Worm (Caenorhabditis elegans): Measurements from ENCODE around the gene Y54G2A.19.

Y54G2A.19 gene

ce11 chrIV:2864743-2865142 lies 29.8 kb downstream of the Y54G2A.19 start, which contains the start of gene Y54G2A.16:
Gene Y54G2A.16, minus strand, starts transcription at chrIV:2864843.
- TF ChIP-seq flt-1 (GFP tag; IDR thresholded peaks at IDR 0.05), result no peak
- TF ChIP-seq tab-1 (GFP tag; IDR thresholded peaks at IDR 0.05), result no peak
- no peak for TF ChIP-seq ztf-29 (GFP tag; IDR thresholded peaks at IDR 0.05)
- no peak for TF ChIP-seq klf-2 (GFP tag; conservative IDR thresholded peaks at IDR 0.05)
- TF ChIP-seq ztf-23 (GFP tag; IDR thresholded peaks at IDR 0.05), result no peak
- TF ChIP-seq cog-1 (tag; optimal IDR thresholded peaks at IDR 0.05), result no peak
- TF ChIP-seq ref-1 (GFP tag; conservative IDR thresholded peaks at IDR 0.05), result no peak
- TF ChIP-seq med-1 (GFP tag; optimal IDR thresholded peaks at IDR 0.05; ENCODE audit: insufficient read depth), result no peak
- TF ChIP-seq T22C8.4 (GFP tag; IDR thresholded peaks at IDR 0.05), result no peak

- no peak for TF ChIP-seq ref-1 (GFP tag; conservative IDR thresholded peaks at IDR 0.05)
- TF ChIP-seq cog-1 (tag; optimal IDR thresholded peaks at IDR 0.05), result no peak
- TF ChIP-seq med-1 (GFP tag; optimal IDR thresholded peaks at IDR 0.05; ENCODE audit: insufficient read depth), result no peak
- TF ChIP-seq T22C8.4 (GFP tag; IDR thresholded peaks at IDR 0.05), result no peak
- no peak for TF ChIP-seq tab-1 (GFP tag; IDR thresholded peaks at IDR 0.05)
- no peak for TF ChIP-seq ztf-29 (GFP tag; IDR thresholded peaks at IDR 0.05)
- no peak for TF ChIP-seq flt-1 (GFP tag; IDR thresholded peaks at IDR 0.05)
- TF ChIP-seq klf-2 (GFP tag; conservative IDR thresholded peaks at IDR 0.05), result no peak
- TF ChIP-seq ztf-23 (GFP tag; IDR thresholded peaks at IDR 0.05), result no peak
Measured at ce11 chrIV:2858734-2859133, 35.8 kb downstream of the Y54G2A.19 start.

ce11 chrIV:2855056-2855752 lies 39.3 kb downstream of the Y54G2A.19 start:
- TF ChIP-seq ztf-23 (GFP tag; IDR thresholded peaks at IDR 0.05) (no peak), klf-2 (GFP tag; conservative IDR thresholded peaks at IDR 0.05) (no peak), flt-1 (GFP tag; IDR thresholded peaks at IDR 0.05) (no peak), T22C8.4 (GFP tag; IDR thresholded peaks at IDR 0.05) (no peak), ref-1 (GFP tag; conservative IDR thresholded peaks at IDR 0.05) (no peak), med-1 (GFP tag; optimal IDR thresholded peaks at IDR 0.05; ENCODE audit: insufficient read depth) (no peak), tab-1 (GFP tag; IDR thresholded peaks at IDR 0.05) (no peak), cog-1 (tag; optimal IDR thresholded peaks at IDR 0.05) (no peak), ztf-29 (GFP tag; IDR thresholded peaks at IDR 0.05) (no peak)

ce11 chrIV:2854161-2854560 lies 40.4 kb downstream of the Y54G2A.19 start:
- TF ChIP-seq tab-1 (GFP tag; IDR thresholded peaks at IDR 0.05), result no peak
- no peak for TF ChIP-seq med-1 (GFP tag; optimal IDR thresholded peaks at IDR 0.05; ENCODE audit: insufficient read depth)
- TF ChIP-seq ref-1 (GFP tag; conservative IDR thresholded peaks at IDR 0.05), result no peak
- TF ChIP-seq flt-1 (GFP tag; IDR thresholded peaks at IDR 0.05), result no peak

ce11 chrIV:2853164-2853563 lies 41.4 kb downstream of the Y54G2A.19 start, which contains the start of gene Y54G2A.49:
Gene Y54G2A.49, minus strand, starts transcription at chrIV:2853264.
- TF ChIP-seq T22C8.4 (GFP tag; IDR thresholded peaks at IDR 0.05) (no peak), med-1 (GFP tag; optimal IDR thresholded peaks at IDR 0.05; ENCODE audit: insufficient read depth) (no peak), ztf-29 (GFP tag; IDR thresholded peaks at IDR 0.05) (no peak), ref-1 (GFP tag; conservative IDR thresholded peaks at IDR 0.05) (no peak), klf-2 (GFP tag; conservative IDR thresholded peaks at IDR 0.05) (no peak), tab-1 (GFP tag; IDR thresholded peaks at IDR 0.05) (no peak), flt-1 (GFP tag; IDR thresholded peaks at IDR 0.05) (no peak), ztf-23 (GFP tag; IDR thresholded peaks at IDR 0.05) (no peak), cog-1 (tag; optimal IDR thresholded peaks at IDR 0.05) (no peak)

ce11 chrIV:2851625-2852024 lies 42.9 kb downstream of the Y54G2A.19 start:
- TF ChIP-seq cog-1 (tag; optimal IDR thresholded peaks at IDR 0.05) (no peak), ztf-29 (GFP tag; IDR thresholded peaks at IDR 0.05) (no peak), ztf-23 (GFP tag; IDR thresholded peaks at IDR 0.05) (no peak)

ce11 chrIV:2850586-2850985 lies 43.9 kb downstream of the Y54G2A.19 start, which contains the start of gene clec-85:
Gene clec-85, plus strand, starts transcription at chrIV:2850886.
- no peak for TF ChIP-seq tab-1 (GFP tag; IDR thresholded peaks at IDR 0.05)
- TF ChIP-seq ref-1 (GFP tag; conservative IDR thresholded peaks at IDR 0.05), result no peak
- TF ChIP-seq ztf-29 (GFP tag; IDR thresholded peaks at IDR 0.05), result no peak
- no peak for TF ChIP-seq ztf-23 (GFP tag; IDR thresholded peaks at IDR 0.05)

- TF ChIP-seq tab-1 (GFP tag; IDR thresholded peaks at IDR 0.05) (no peak), T22C8.4 (GFP tag; IDR thresholded peaks at IDR 0.05) (no peak), flt-1 (GFP tag; IDR thresholded peaks at IDR 0.05) (no peak), ztf-23 (GFP tag; IDR thresholded peaks at IDR 0.05) (no peak), klf-2 (GFP tag; conservative IDR thresholded peaks at IDR 0.05) (no peak), med-1 (GFP tag; optimal IDR thresholded peaks at IDR 0.05; ENCODE audit: insufficient read depth) (no peak), ztf-29 (GFP tag; IDR thresholded peaks at IDR 0.05) (no peak), ref-1 (GFP tag; conservative IDR thresholded peaks at IDR 0.05) (no peak)
Measured at ce11 chrIV:2849269-2849668, 45.3 kb downstream of the Y54G2A.19 start.

- TF ChIP-seq cog-1 (tag; optimal IDR thresholded peaks at IDR 0.05) (no peak), ztf-29 (GFP tag; IDR thresholded peaks at IDR 0.05) (no peak), klf-2 (GFP tag; conservative IDR thresholded peaks at IDR 0.05) (no peak), ztf-23 (GFP tag; IDR thresholded peaks at IDR 0.05) (no peak), flt-1 (GFP tag; IDR thresholded peaks at IDR 0.05) (no peak), T22C8.4 (GFP tag; IDR thresholded peaks at IDR 0.05) (no peak), med-1 (GFP tag; optimal IDR thresholded peaks at IDR 0.05; ENCODE audit: insufficient read depth) (no peak), tab-1 (GFP tag; IDR thresholded peaks at IDR 0.05) (no peak), ref-1 (GFP tag; conservative IDR thresholded peaks at IDR 0.05) (no peak)
Measured at ce11 chrIV:2846264-2846663, 48.3 kb downstream of the Y54G2A.19 start, which contains the start of gene Y54G2A.40. Gene Y54G2A.40, plus strand, starts transcription at chrIV:2846476.

ce11 chrIV:2843882-2844281 lies 50.6 kb downstream of the Y54G2A.19 start, which contains the start of gene Y54G2A.15:
Gene Y54G2A.15, minus strand, starts transcription at chrIV:2843982.
- no peak for TF ChIP-seq flt-1 (GFP tag; IDR thresholded peaks at IDR 0.05)
- TF ChIP-seq med-1 (GFP tag; optimal IDR thresholded peaks at IDR 0.05; ENCODE audit: insufficient read depth), result no peak
- TF ChIP-seq ztf-29 (GFP tag; IDR thresholded peaks at IDR 0.05), result no peak
- TF ChIP-seq T22C8.4 (GFP tag; IDR thresholded peaks at IDR 0.05), result no peak
- no peak for TF ChIP-seq ref-1 (GFP tag; conservative IDR thresholded peaks at IDR 0.05)

Data from whole organism, midembryonic.